Fruit fly (Drosophila melanogaster) whole organism, prepupa: Measurements from ENCODE around the gene CG2898.

ENCODE experiments used
- Blimp-1 ChIP-seq: fragments of 200-800 bp; sonication (Bioruptor generic); optimal IDR thresholded peaks from 3 replicates; lab custom pipeline; 2017; ENCODE audit warnings: missing biosample characterization, missing genetic modification characterization, mild to moderate bottlenecking, moderate library complexity, missing genetic modification reagents
- CG11294 ChIP-seq: fragments of 200-800 bp; sonication (Bioruptor generic); IDR thresholded peaks from 2 replicates; pipeline ENCODE4 v1.3.6; 2022; ENCODE audit warnings: missing biosample characterization, missing genetic modification characterization
- CG11762 ChIP-seq: fragments of 200-800 bp; sonication (Bioruptor generic); optimal IDR thresholded peaks from 3 replicates; lab custom pipeline; 2016; ENCODE audit warnings: missing biosample characterization, missing genetic modification characterization; ENCODE audit not compliant: insufficient read depth
- CG11902 ChIP-seq: fragments of 200-800 bp; sonication (Bioruptor generic); optimal IDR thresholded peaks from 3 replicates; lab custom pipeline; 2016; ENCODE audit warnings: missing biosample characterization, missing genetic modification characterization
- CG15336 ChIP-seq: fragments of 200-800 bp; sonication (Bioruptor generic); IDR thresholded peaks from 2 replicates; pipeline ENCODE4 v1.3.6; 2022; ENCODE audit warnings: missing biosample characterization, missing genetic modification characterization
- CG1621 ChIP-seq: fragments of 200-800 bp; sonication (Bioruptor generic); optimal IDR thresholded peaks from 3 replicates; lab custom pipeline; 2018; ENCODE audit warnings: missing biosample characterization, mild to moderate bottlenecking, missing genetic modification characterization
- CG31627 ChIP-seq: fragments of 200-800 bp; sonication (Bioruptor generic); optimal IDR thresholded peaks from 3 replicates; lab custom pipeline; 2016; ENCODE audit warnings: missing biosample characterization, missing genetic modification characterization
- CG3919 ChIP-seq: fragments of 200-800 bp; sonication (Bioruptor generic); optimal IDR thresholded peaks from 3 replicates; lab custom pipeline; 2016; ENCODE audit warnings: missing biosample characterization, missing genetic modification characterization
- CG4318 ChIP-seq: fragments of 200-800 bp; sonication (Bioruptor generic); optimal IDR thresholded peaks from 3 replicates; lab custom pipeline; 2017; ENCODE audit warnings: missing biosample characterization, mild to moderate bottlenecking, missing genetic modification characterization
- CG6163 ChIP-seq: fragments of 200-800 bp; sonication (Bioruptor generic); IDR thresholded peaks from 3 replicates; pipeline ENCODE4 v1.3.6; 2022; ENCODE audit warnings: missing biosample characterization, missing genetic modification characterization
- CG6276 ChIP-seq: fragments of 200-800 bp; sonication (Bioruptor generic); optimal IDR thresholded peaks from 2 replicates; lab custom pipeline; 2017; ENCODE audit warnings: missing biosample characterization, mild to moderate bottlenecking, missing genetic modification characterization
- CG6792 ChIP-seq: fragments of 200-800 bp; sonication (Bioruptor generic); optimal IDR thresholded peaks from 3 replicates; lab custom pipeline; 2016; ENCODE audit warnings: missing biosample characterization, missing genetic modification characterization
- CG6854 ChIP-seq: fragments of 200-800 bp; sonication (Bioruptor generic); optimal IDR thresholded peaks from 2 replicates; lab custom pipeline; 2017; ENCODE audit warnings: missing biosample characterization, mild to moderate bottlenecking, missing genetic modification characterization
- CG8119 ChIP-seq: fragments of 200-800 bp; sonication (Bioruptor generic); IDR thresholded peaks from 3 replicates; pipeline ENCODE4 v1.3.6; 2022; ENCODE audit warnings: missing biosample characterization, missing genetic modification characterization
- CG8319 ChIP-seq: fragments of 200-800 bp; sonication (Bioruptor generic); optimal IDR thresholded peaks from 3 replicates; lab custom pipeline; 2016; ENCODE audit warnings: missing biosample characterization, missing genetic modification characterization
- CG8632 ChIP-seq: fragments of 200-800 bp; sonication (Bioruptor generic); optimal IDR thresholded peaks from 3 replicates; lab custom pipeline; 2016; ENCODE audit warnings: missing biosample characterization, missing genetic modification characterization
- CG9139 ChIP-seq: fragments of 200-800 bp; sonication (Bioruptor generic); optimal IDR thresholded peaks from 3 replicates; lab custom pipeline; 2017; ENCODE audit warnings: missing biosample characterization, mild to moderate bottlenecking, missing genetic modification characterization
- Eip78C ChIP-seq: fragments of 200-800 bp; sonication (Bioruptor generic); peaks from one replicate; lab custom pipeline; 2016; ENCODE audit warnings: missing biosample characterization, missing genetic modification characterization
- Eip93F ChIP-seq: fragments of 200-800 bp; sonication (Bioruptor generic); optimal IDR thresholded peaks from 2 replicates; lab custom pipeline; 2016; ENCODE audit warnings: missing biosample characterization, mild to moderate bottlenecking, missing genetic modification characterization
- Ets21C ChIP-seq: fragments of 200-800 bp; sonication (Bioruptor generic); optimal IDR thresholded peaks from 3 replicates; lab custom pipeline; 2016; ENCODE audit warnings: missing biosample characterization, missing genetic modification characterization
- Ets96B ChIP-seq: fragments of 200-800 bp; optimal IDR thresholded peaks from 2 replicates; lab custom pipeline; 2019; ENCODE audit warnings: missing biosample characterization, mild to moderate bottlenecking, missing genetic modification characterization, moderate library complexity
- Hr38 ChIP-seq: sonication (Bioruptor generic); optimal IDR thresholded peaks from 2 replicates; lab custom pipeline; 2016; ENCODE audit warnings: missing biosample characterization, missing genetic modification characterization
- Hr39 ChIP-seq: fragments of 200-800 bp; sonication (Bioruptor generic); optimal IDR thresholded peaks from 2 replicates; lab custom pipeline; 2016; ENCODE audit warnings: missing biosample characterization, missing genetic modification characterization
- Sox102F ChIP-seq: fragments of 200-800 bp; sonication (Bioruptor generic); optimal IDR thresholded peaks from 2 replicates; lab custom pipeline; 2016; ENCODE audit warnings: missing biosample characterization, mild to moderate bottlenecking, missing genetic modification characterization
- Sox14 ChIP-seq: fragments of 200-800 bp; sonication (Bioruptor generic); optimal IDR thresholded peaks from 3 replicates; lab custom pipeline; 2016; ENCODE audit warnings: missing biosample characterization, missing genetic modification characterization
- achi ChIP-seq: fragments of 200-800 bp; sonication (Bioruptor generic); optimal IDR thresholded peaks from 3 replicates; lab custom pipeline; 2016; ENCODE audit warnings: missing biosample characterization, missing genetic modification characterization
- acj6 ChIP-seq: fragments of 200-800 bp; sonication (Bioruptor generic); optimal IDR thresholded peaks from 3 replicates; lab custom pipeline; 2016; ENCODE audit warnings: missing biosample characterization, missing genetic modification characterization
- dac ChIP-seq: fragments of 200-800 bp; sonication (Bioruptor generic); optimal IDR thresholded peaks from 2 replicates; lab custom pipeline; 2017; ENCODE audit warnings: missing biosample characterization, mild to moderate bottlenecking, missing genetic modification characterization
- dsx ChIP-seq: fragments of 200-800 bp; optimal IDR thresholded peaks from 3 replicates; lab custom pipeline; 2019; ENCODE audit warnings: missing biosample characterization, mild to moderate bottlenecking, missing genetic modification characterization, moderate library complexity; ENCODE audit not compliant: poor library complexity, severe bottlenecking
- eg ChIP-seq: fragments of 200-800 bp; sonication (Bioruptor generic); IDR thresholded peaks from 3 replicates; pipeline ENCODE4 v1.3.6; 2022; ENCODE audit warnings: missing biosample characterization, missing genetic modification characterization
- fd85E ChIP-seq: fragments of 200-800 bp; sonication (Bioruptor generic); optimal IDR thresholded peaks from 3 replicates; lab custom pipeline; 2016; ENCODE audit warnings: missing biosample characterization, missing genetic modification characterization
- fkh ChIP-seq: fragments of 200-800 bp; sonication (Bioruptor generic); optimal IDR thresholded peaks from 3 replicates; lab custom pipeline; 2017; ENCODE audit warnings: missing biosample characterization, mild to moderate bottlenecking, missing genetic modification characterization, moderate library complexity
- net ChIP-seq: fragments of 200-800 bp; sonication (Bioruptor generic); optimal IDR thresholded peaks from 3 replicates; lab custom pipeline; 2016; ENCODE audit warnings: missing biosample characterization, missing genetic modification characterization
- ss ChIP-seq, 2 experiments: fragments of 200-800 bp; sonication (Bioruptor generic); optimal IDR thresholded peaks; 2 replicates in 1 of 2; 3 replicates in 1 of 2; lab custom pipeline; 2017 to 2018; ENCODE audit warnings: mild to moderate bottlenecking in 2 of 2, missing biosample characterization in 2 of 2, missing genetic modification characterization in 2 of 2, moderate library complexity in 1 of 2
- svp ChIP-seq: fragments of 200-800 bp; sonication (Bioruptor generic); peaks from one replicate; lab custom pipeline; 2016; ENCODE audit warnings: missing biosample characterization, missing genetic modification characterization
- vri ChIP-seq: fragments of 200-800 bp; sonication (Bioruptor generic); optimal IDR thresholded peaks from 3 replicates; lab custom pipeline; 2016; ENCODE audit warnings: missing biosample characterization, mild to moderate bottlenecking, missing genetic modification characterization

The CG2898 gene

DNA sequence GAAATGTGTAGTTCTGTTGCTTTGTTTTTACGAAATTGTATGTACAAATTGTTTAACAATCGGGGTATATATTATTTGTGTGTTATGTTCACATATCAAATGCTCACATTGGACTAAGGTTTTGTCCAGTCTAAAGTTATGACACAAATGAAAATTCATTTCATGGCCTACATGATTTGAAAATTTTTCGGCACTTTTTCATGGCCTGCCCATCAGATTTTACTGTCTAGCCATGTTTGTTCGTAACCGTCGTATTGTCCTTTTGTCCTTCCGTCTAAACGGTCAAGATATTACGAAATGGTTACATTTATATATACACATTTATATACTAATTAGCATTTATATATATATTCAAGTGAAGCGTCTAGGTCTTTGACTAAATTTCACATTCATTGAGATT, 43.5 kb upstream of the CG2898 start, which contains the start of gene CG15306:
TSS of gene CG15306 (minus strand) at position 101 of the 400 bp plus-strand sequence.
- no peak for TF ChIP-seq svp
- no peak for TF ChIP-seq Blimp-1 (GFP tag; lab: Kevin White, UChicago)
- no peak for TF ChIP-seq CG6854 (GFP tag; lab: Kevin White, UChicago)
- no peak for TF ChIP-seq Eip78C (GFP tag; lab: Kevin White, UChicago)
- TF ChIP-seq Sox102F (GFP tag; lab: Kevin White, UChicago), result no peak
- TF ChIP-seq dac (GFP tag; lab: Kevin White, UChicago), result no peak
- no peak for TF ChIP-seq CG8119 (GFP tag; lab: Robert Waterston, UW)
- no peak for TF ChIP-seq CG31627 (GFP tag; lab: Kevin White, UChicago)
- TF ChIP-seq CG9139 (GFP tag; lab: Kevin White, UChicago), result no peak
- no peak for TF ChIP-seq eg
- no peak for TF ChIP-seq net
- no peak for TF ChIP-seq achi (GFP tag; lab: Kevin White, UChicago)
- no peak for TF ChIP-seq Sox14 (GFP tag; lab: Kevin White, UChicago)
- TF ChIP-seq Eip93F, result no peak
- TF ChIP-seq Hr38 (GFP tag; lab: Kevin White, UChicago), result no peak

DNA sequence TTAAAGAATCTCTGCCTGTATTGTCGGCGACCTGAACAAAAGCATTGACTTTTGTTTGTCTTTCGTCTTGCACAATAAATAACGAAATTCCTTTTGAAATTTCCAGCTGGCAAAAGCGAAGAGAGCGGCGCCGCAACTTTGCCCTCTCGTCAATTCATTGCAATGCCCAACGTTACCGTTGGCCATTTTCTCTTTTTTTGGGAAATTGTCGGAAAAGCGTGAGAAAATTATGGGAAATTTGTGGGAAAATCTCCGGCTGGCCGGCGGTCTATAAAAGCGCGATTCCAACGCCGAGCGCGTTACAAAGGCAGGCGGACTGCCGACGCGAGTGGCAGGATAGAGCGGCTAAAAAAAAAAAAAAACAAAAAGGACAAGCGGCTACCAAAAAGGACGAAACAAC, 41.8 kb upstream of the CG2898 start, which contains the start of gene CG43740:
TSS of gene CG43740 (plus strand) at position 301 of the 400 bp plus-strand sequence.
- TF ChIP-seq Eip93F, result no peak
- TF ChIP-seq CG8632, result no peak
- TF ChIP-seq CG1621 (tag; lab: Kevin White, UChicago), result no peak
- TF ChIP-seq fkh (GFP tag; lab: Kevin White, UChicago), result no peak
- TF ChIP-seq CG8319 (GFP tag; lab: Kevin White, UChicago), result no peak
- no peak for TF ChIP-seq acj6 (GFP tag; lab: Kevin White, UChicago)
- TF ChIP-seq CG3919 (GFP tag; lab: Kevin White, UChicago), result no peak
- no peak for TF ChIP-seq vri (GFP tag; lab: Kevin White, UChicago)
- TF ChIP-seq CG6792 (GFP tag; lab: Kevin White, UChicago), result no peak
- no peak for TF ChIP-seq CG11762
- TF ChIP-seq Ets96B (tag; lab: Kevin White, UChicago), result no peak
- no peak for TF ChIP-seq CG6163 (GFP tag; lab: Robert Waterston, UW)
- TF ChIP-seq CG6854 (GFP tag; lab: Kevin White, UChicago), result no peak
- no peak for TF ChIP-seq Eip78C (GFP tag; lab: Kevin White, UChicago)
- TF ChIP-seq fd85E (GFP tag; lab: Kevin White, UChicago), result no peak
- TF ChIP-seq ss (GFP tag; optimal IDR thresholded peaks at IDR 0.05; lab: Kevin White, UChicago), result no peak
- no peak for TF ChIP-seq CG4318 (GFP tag; lab: Kevin White, UChicago)
- TF ChIP-seq Ets21C, result no peak

DNA sequence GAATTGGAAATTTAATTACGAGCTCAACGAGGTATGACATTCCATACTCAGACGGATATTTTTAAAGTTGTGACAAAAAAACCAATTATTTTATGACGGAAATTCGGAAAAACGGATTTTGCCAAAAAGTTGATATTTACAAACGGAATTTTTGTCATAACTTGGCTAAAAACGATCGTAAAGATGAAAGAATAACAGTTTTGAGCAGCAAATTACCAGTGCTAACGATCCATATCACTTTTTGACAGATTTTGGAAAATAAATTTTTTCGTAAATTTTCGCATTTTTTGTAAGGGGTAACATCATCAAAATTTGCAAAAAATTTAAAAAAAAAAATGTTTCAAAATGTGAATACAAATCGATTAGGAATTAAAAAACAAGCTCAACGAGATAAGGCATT, 34.7 kb upstream of the CG2898 start:
- TF ChIP-seq CG6276 (GFP tag; lab: Kevin White, UChicago) (no peak), CG6792 (GFP tag; lab: Kevin White, UChicago) (no peak), Sox14 (GFP tag; lab: Kevin White, UChicago) (no peak), CG6163 (GFP tag; lab: Robert Waterston, UW) (no peak), Hr39 (no peak), dsx (no peak), CG11902 (GFP tag; lab: Kevin White, UChicago) (no peak), Hr38 (GFP tag; lab: Kevin White, UChicago) (no peak), CG15336 (no peak), ss (GFP tag; optimal IDR thresholded peaks at IDR 0.05; lab: Kevin White, UChicago) (no peak), net (no peak), CG11294 (GFP tag; lab: Robert Waterston, UW) (no peak), vri (GFP tag; lab: Kevin White, UChicago) (no peak)
- TF ChIP-seq, all 60 proteins: peak for 0
